Worm (Caenorhabditis elegans) whole organism, L1 larva: ENCODE measurements around the gene C54D10.4.
A peak's percentile ranks its signal among the peaks of the same experiment; 100 is the strongest.

Source experiments
- C04F5.9 ChIP-seq: sonication (generic microtip); optimal IDR thresholded peaks from 2 replicates; lab custom pipeline; 2016; ENCODE audit warnings: missing genetic modification characterization, missing compliant biosample characterization
- C16A3.4 ChIP-seq: fragments of 150-350 bp; optimal IDR thresholded peaks from 2 replicates; lab custom pipeline; 2014; ENCODE audit warnings: missing biosample characterization, missing genetic modification characterization
- C34B4.2 ChIP-seq: sonication (generic microtip); optimal IDR thresholded peaks from 2 replicates; lab custom pipeline; 2017; ENCODE audit warnings: mild to moderate bottlenecking, missing genetic modification characterization, missing compliant biosample characterization
- Y116A8C.19 ChIP-seq: sonication (generic microtip); optimal IDR thresholded peaks from 2 replicates; lab custom pipeline; 2016; ENCODE audit warnings: missing compliant biosample characterization, missing genetic modification characterization, borderline replicate concordance
- aha-1 ChIP-seq: fragments of 150-350 bp; optimal IDR thresholded peaks from 2 replicates; lab custom pipeline; 2014; ENCODE audit warnings: missing biosample characterization, missing genetic modification characterization
- alr-1 ChIP-seq: fragments of 200-800 bp; sonication (Bioruptor generic); optimal IDR thresholded peaks from 2 replicates; lab custom pipeline; 2018; ENCODE audit warnings: borderline replicate concordance, mild to moderate bottlenecking, missing genetic modification characterization, missing compliant biosample characterization
- aly-2 ChIP-seq: fragments of 150-350 bp; optimal IDR thresholded peaks from 2 replicates; lab custom pipeline; 2014; ENCODE audit warnings: missing biosample characterization, missing genetic modification characterization
- ama-1 ChIP-seq: fragments of 150-350 bp; optimal IDR thresholded peaks from 2 replicates; lab custom pipeline; 2014
- ceh-63 ChIP-seq: fragments of 200-800 bp; sonication (Bioruptor generic); optimal IDR thresholded peaks from 2 replicates; lab custom pipeline; 2018; ENCODE audit warnings: mild to moderate bottlenecking, missing genetic modification characterization, missing compliant biosample characterization
- ceh-8 ChIP-seq: fragments of 200-800 bp; sonication (Bioruptor generic); optimal IDR thresholded peaks from 2 replicates; lab custom pipeline; 2018; ENCODE audit warnings: mild to moderate bottlenecking, missing genetic modification characterization, moderate library complexity, missing compliant biosample characterization
- ceh-82 ChIP-seq, 3 experiments: fragments of 150-350 bp in 1 of 3; sonication (generic microtip) in 2 of 3; optimal IDR thresholded peaks; 2 replicates each; lab custom pipeline; 2014 to 2017; ENCODE audit warnings: missing biosample characterization in 3 of 3, missing genetic modification characterization in 3 of 3
- ceh-90 ChIP-seq: sonication (generic microtip); optimal IDR thresholded peaks from 2 replicates; lab custom pipeline; 2016; ENCODE audit warnings: missing genetic modification characterization, missing compliant biosample characterization
- ces-1 ChIP-seq: fragments of 150-350 bp; optimal IDR thresholded peaks from 2 replicates; lab custom pipeline; 2014; ENCODE audit warnings: missing biosample characterization, missing genetic modification reagents, missing genetic modification characterization
- dpl-1 ChIP-seq, 3 experiments: fragments of 150-350 bp in 2 of 3; sonication (generic microtip) in 1 of 3; optimal IDR thresholded peaks; 2 replicates each; lab custom pipeline; 2014 to 2017; ENCODE audit warnings: missing biosample characterization in 3 of 3, missing genetic modification characterization in 3 of 3, missing genetic modification reagents in 3 of 3
- dsc-1 ChIP-seq: sonication (generic microtip); optimal IDR thresholded peaks from 2 replicates; lab custom pipeline; 2016; ENCODE audit warnings: mild to moderate bottlenecking, missing genetic modification characterization, missing compliant biosample characterization
- efl-1 ChIP-seq, 4 experiments: fragments of 150-350 bp; optimal IDR thresholded peaks in 3 of 4; peaks in 1 of 4; 1 replicate in 1 of 4; 2 replicates in 3 of 4; lab custom pipeline; 2014; ENCODE audit warnings: missing biosample characterization in 2 of 4, missing genetic modification characterization in 2 of 4, missing genetic modification reagents in 2 of 4
- efl-3 ChIP-seq: fragments of 200-800 bp; sonication (Bioruptor generic); optimal IDR thresholded peaks from 2 replicates; lab custom pipeline; 2018; ENCODE audit warnings: mild to moderate bottlenecking, missing genetic modification characterization, missing compliant biosample characterization
- egl-13 ChIP-seq: sonication (generic microtip); optimal IDR thresholded peaks from 2 replicates; lab custom pipeline; 2016; ENCODE audit warnings: missing genotype, missing genetic modification reagents, missing genetic modification characterization, missing compliant biosample characterization
- elt-3 ChIP-seq, 6 experiments: fragments of 150-350 bp in 1 of 6; sonication (generic microtip); optimal IDR thresholded peaks; 2 replicates each; lab custom pipeline; 2017 to 2018; ENCODE audit warnings: missing biosample characterization in 6 of 6, missing genetic modification characterization in 6 of 6, inconsistent platforms in 1 of 6
- fkh-10 ChIP-seq: sonication (generic microtip); optimal IDR thresholded peaks from 2 replicates; lab custom pipeline; 2017; ENCODE audit warnings: missing biosample characterization, missing genetic modification reagents, missing genetic modification characterization
- fkh-4 ChIP-seq: sonication (generic microtip); optimal IDR thresholded peaks from 2 replicates; lab custom pipeline; 2016; ENCODE audit warnings: missing compliant biosample characterization, missing genetic modification characterization, borderline replicate concordance
- fkh-8 ChIP-seq: sonication (generic microtip); optimal IDR thresholded peaks from 2 replicates; lab custom pipeline; 2016; ENCODE audit warnings: mild to moderate bottlenecking, missing genetic modification characterization, missing compliant biosample characterization
- hlh-17 ChIP-seq: fragments of 200-800 bp; sonication (Bioruptor generic); optimal IDR thresholded peaks from 2 replicates; lab custom pipeline; 2018; ENCODE audit warnings: missing genetic modification characterization, mild to moderate bottlenecking, missing compliant biosample characterization, moderate library complexity, borderline replicate concordance
- hpl-2 ChIP-seq: fragments of 150-350 bp; optimal IDR thresholded peaks from 2 replicates; lab custom pipeline; 2014; ENCODE audit warnings: missing biosample characterization, missing genetic modification reagents, missing genetic modification characterization
- jun-1 ChIP-seq: fragments of 150-350 bp; optimal IDR thresholded peaks from 2 replicates; lab custom pipeline; 2014; ENCODE audit warnings: missing biosample characterization, missing genetic modification reagents, missing genetic modification characterization
- lin-13 ChIP-seq: fragments of 150-350 bp; optimal IDR thresholded peaks from 2 replicates; lab custom pipeline; 2014; ENCODE audit warnings: missing biosample characterization, missing genetic modification reagents, missing genetic modification characterization
- lin-14 ChIP-seq: fragments of 200-800 bp; sonication (Bioruptor generic); optimal IDR thresholded peaks from 2 replicates; lab custom pipeline; 2018; ENCODE audit warnings: mild to moderate bottlenecking, missing genetic modification characterization, moderate library complexity, missing compliant biosample characterization
- lin-35 ChIP-seq, 2 experiments: fragments of 150-350 bp; optimal IDR thresholded peaks; 2 replicates each; lab custom pipeline; 2014; ENCODE audit warnings: missing biosample characterization in 2 of 2, missing genetic modification characterization in 2 of 2, missing genetic modification reagents in 2 of 2
- lin-39 ChIP-seq: fragments of 150-350 bp; optimal IDR thresholded peaks from 2 replicates; lab custom pipeline; 2014; ENCODE audit warnings: missing biosample characterization, missing genetic modification reagents, missing genetic modification characterization
- lsy-2 ChIP-seq, 2 experiments: fragments of 150-350 bp; optimal IDR thresholded peaks; 2 replicates each; lab custom pipeline; 2014; ENCODE audit warnings: missing biosample characterization in 2 of 2, missing genetic modification characterization in 2 of 2
- mdl-1 ChIP-seq, 2 experiments: fragments of 150-350 bp; optimal IDR thresholded peaks; 2 replicates each; lab custom pipeline; 2014 to 2017; ENCODE audit warnings: missing biosample characterization in 2 of 2, missing genetic modification characterization in 2 of 2, inconsistent platforms in 1 of 2
- mef-2 ChIP-seq: fragments of 150-350 bp; optimal IDR thresholded peaks from 2 replicates; lab custom pipeline; 2014; ENCODE audit warnings: missing biosample characterization, missing genetic modification characterization
- mep-1 ChIP-seq: fragments of 150-350 bp; optimal IDR thresholded peaks from 2 replicates; lab custom pipeline; 2014; ENCODE audit warnings: missing biosample characterization, missing genetic modification characterization
- nhr-12 ChIP-seq: sonication (generic microtip); optimal IDR thresholded peaks from 2 replicates; lab custom pipeline; 2017; ENCODE audit warnings: missing biosample characterization, missing genetic modification characterization
- nhr-237 ChIP-seq: fragments of 150-350 bp; optimal IDR thresholded peaks from 2 replicates; lab custom pipeline; 2014; ENCODE audit warnings: missing biosample characterization, missing genetic modification characterization
- nhr-71 ChIP-seq: sonication (generic microtip); optimal IDR thresholded peaks from 2 replicates; lab custom pipeline; 2016; ENCODE audit warnings: mild to moderate bottlenecking, missing genetic modification characterization, moderate library complexity, missing compliant biosample characterization
- nhr-76 ChIP-seq: sonication (generic microtip); optimal IDR thresholded peaks from 2 replicates; lab custom pipeline; 2017; ENCODE audit warnings: missing biosample characterization, missing genetic modification characterization
- nhr-77 ChIP-seq: fragments of 150-350 bp; optimal IDR thresholded peaks from 2 replicates; lab custom pipeline; 2014; ENCODE audit warnings: missing biosample characterization, missing genetic modification characterization
- nhr-84 ChIP-seq: sonication (generic microtip); optimal IDR thresholded peaks from 2 replicates; lab custom pipeline; 2017; ENCODE audit warnings: missing biosample characterization, missing genetic modification characterization
- nhr-85 ChIP-seq: sonication (generic microtip); peaks from one replicate; lab custom pipeline; 2016; ENCODE audit warnings: missing genetic modification characterization, inconsistent platforms, missing compliant biosample characterization
- nhr-90 ChIP-seq: sonication (generic microtip); optimal IDR thresholded peaks from 2 replicates; lab custom pipeline; 2016; ENCODE audit warnings: mild to moderate bottlenecking, missing genetic modification characterization, missing compliant biosample characterization; ENCODE audit not compliant: poor library complexity
- snpc-4 ChIP-seq: fragments of 150-350 bp; optimal IDR thresholded peaks from 2 replicates; lab custom pipeline; 2014; ENCODE audit warnings: missing biosample characterization, missing genetic modification characterization
- snu-23 ChIP-seq: sonication (generic microtip); optimal IDR thresholded peaks from 2 replicates; lab custom pipeline; 2016; ENCODE audit warnings: missing genetic modification characterization, missing compliant biosample characterization
- sptf-1 ChIP-seq: fragments of 150-350 bp; optimal IDR thresholded peaks from 2 replicates; lab custom pipeline; 2014; ENCODE audit warnings: missing biosample characterization, missing genetic modification characterization
- sup-37 ChIP-seq: fragments of 200-800 bp; sonication (Bioruptor generic); optimal IDR thresholded peaks from 2 replicates; lab custom pipeline; 2018; ENCODE audit warnings: mild to moderate bottlenecking, missing genetic modification characterization, missing compliant biosample characterization
- tbx-2 ChIP-seq: sonication (generic microtip); optimal IDR thresholded peaks from 2 replicates; lab custom pipeline; 2016; ENCODE audit warnings: missing genetic modification characterization, missing compliant biosample characterization
- tlp-1 ChIP-seq: fragments of 150-350 bp; optimal IDR thresholded peaks from 2 replicates; lab custom pipeline; 2014; ENCODE audit warnings: missing biosample characterization, missing genetic modification characterization
- unc-30 ChIP-seq: sonication (generic microtip); optimal IDR thresholded peaks from 2 replicates; lab custom pipeline; 2017; ENCODE audit warnings: missing biosample characterization, missing genetic modification characterization
- unc-98 ChIP-seq: fragments of 200-800 bp; sonication (Bioruptor generic); IDR thresholded peaks from 2 replicates; pipeline ENCODE4 v1.3.6; 2022; ENCODE audit warnings: missing genetic modification characterization, missing compliant biosample characterization
- xbp-1 ChIP-seq: sonication (generic microtip); optimal IDR thresholded peaks from 2 replicates; lab custom pipeline; 2016; ENCODE audit warnings: missing genetic modification characterization, missing compliant biosample characterization
- zag-1 ChIP-seq: fragments of 150-350 bp; optimal IDR thresholded peaks from 2 replicates; lab custom pipeline; 2014; ENCODE audit warnings: missing biosample characterization, missing genetic modification characterization

Gene C54D10.4

ce11 chrV:12466653-12467052, 45.9 kb upstream of the C54D10.4 start:
- TF ChIP-seq mdl-1 (tag; optimal IDR thresholded peaks at IDR 0.05; lab: Kevin White, UChicago) (no peak), lin-35 (GFP tag; optimal IDR thresholded peaks at IDR 0.05; lab: Kevin White, UChicago) (no peak), lin-14 (peak; percentile 20)

- TF ChIP-seq ama-1 (lab: Kevin White, UChicago) (no peak), ces-1 (GFP tag; lab: Kevin White, UChicago) (no peak), efl-3 (GFP tag; lab: Kevin White, UChicago) (no peak), elt-3 (tag; optimal IDR thresholded peaks at IDR 0.05; lab: Kevin White, UChicago) (peak in 1 of 6 experiments; percentile 27), aha-1 (tag; lab: Kevin White, UChicago) (no peak), nhr-90 (tag; lab: Kevin White, UChicago) (peak; percentile 55), snpc-4 (tag; lab: Kevin White, UChicago) (peak; percentile 71), ceh-90 (tag; lab: Kevin White, UChicago) (no peak), nhr-71 (peak; percentile 94), hlh-17 (GFP tag; lab: Kevin White, UChicago) (no peak), nhr-84 (tag; lab: Kevin White, UChicago) (no peak), fkh-10 (GFP tag; lab: Kevin White, UChicago) (peak; percentile 96), zag-1 (tag; lab: Kevin White, UChicago) (peak; percentile 51), lin-35 (GFP tag; optimal IDR thresholded peaks at IDR 0.05; lab: Kevin White, UChicago) (peak; percentile 56 to 63), aly-2 (peak; percentile 46), nhr-237 (tag; lab: Kevin White, UChicago) (peak; percentile 35), ceh-63 (GFP tag; lab: Kevin White, UChicago) (peak; percentile 68), ceh-8 (GFP tag; lab: Kevin White, UChicago) (peak; percentile 65), unc-30 (tag; lab: Kevin White, UChicago) (no peak), nhr-85 (tag; lab: Kevin White, UChicago) (peak; percentile 85), lin-39 (tag; lab: Kevin White, UChicago) (no peak), fkh-8 (tag; lab: Kevin White, UChicago) (peak; percentile 95), nhr-77 (tag; lab: Kevin White, UChicago) (peak; percentile 85), dpl-1 (GFP tag; optimal IDR thresholded peaks at IDR 0.05; lab: Kevin White, UChicago) (peak; percentile 53 to 72 (median 64)), fkh-4 (tag; lab: Kevin White, UChicago) (no peak), jun-1 (peak; percentile 36), sup-37 (GFP tag; lab: Kevin White, UChicago) (peak; percentile 16), dsc-1 (tag; lab: Kevin White, UChicago) (peak; percentile 76), C04F5.9 (no peak), xbp-1 (tag; lab: Kevin White, UChicago) (peak; percentile 76), Y116A8C.19 (tag; lab: Kevin White, UChicago) (no peak), mef-2 (peak; percentile 41), alr-1 (tag; lab: Kevin White, UChicago) (no peak), nhr-76 (tag; lab: Kevin White, UChicago) (no peak), snu-23 (peak; percentile 91), C16A3.4 (tag; lab: Kevin White, UChicago) (peak; percentile 64), lsy-2 (tag; optimal IDR thresholded peaks at IDR 0.05; lab: Kevin White, UChicago) (peak; percentile 75 to 83), tbx-2 (peak; percentile 90), hpl-2 (GFP tag; lab: Kevin White, UChicago) (no peak), lin-13 (peak; percentile 51), ceh-82 (tag; optimal IDR thresholded peaks at IDR 0.05; lab: Kevin White, UChicago) (peak; percentile 34 to 62 (median 57)), C34B4.2 (no peak), efl-1 (optimal IDR thresholded peaks at IDR 0.05; lab: Kevin White, UChicago) (peak; percentile 78 to 82), efl-1 (GFP tag; optimal IDR thresholded peaks at IDR 0.05 in 1 of 2; lab: Kevin White, UChicago) (peak; percentile 49 to 92), tlp-1 (tag; lab: Kevin White, UChicago) (no peak), nhr-12 (no peak), unc-98 (GFP tag; lab: Robert Waterston, UW) (no peak), mep-1 (tag; lab: Kevin White, UChicago) (peak; percentile 77), sptf-1 (tag; lab: Kevin White, UChicago) (no peak), egl-13 (tag; lab: Kevin White, UChicago) (peak; percentile 91)
Measured at ce11 chrV:12465399-12465798, 44.7 kb upstream of the C54D10.4 start.
